Fruit fly (Drosophila melanogaster): ENCODE measurements around the gene CG11841.

CG11841 gene

dm6 chr3R:29039704-29040430 lies 11.0 kb upstream of the CG11841 start (continued):
- TF ChIP-seq Nf-YA (GFP tag; IDR thresholded peaks at IDR 0.05) (no peak), Dip3 (GFP tag; optimal IDR thresholded peaks at IDR 0.05) (peak; percentile 61), CG6654 (GFP tag; optimal IDR thresholded peaks at IDR 0.05) (no peak), CG8359 (GFP tag; optimal IDR thresholded peaks at IDR 0.05; ENCODE audit: borderline replicate concordance) (no peak), exex (tag; optimal IDR thresholded peaks at IDR 0.05) (peak; percentile 17), Gsc (GFP tag; IDR thresholded peaks at IDR 0.05) (no peak), her (GFP tag; optimal IDR thresholded peaks at IDR 0.05) (no peak), Hmx (GFP tag; optimal IDR thresholded peaks at IDR 0.05) (peak; percentile 16), CG8290 (GFP tag; optimal IDR thresholded peaks at IDR 0.05) (peak; percentile 39), CG8290 (tag; optimal IDR thresholded peaks at IDR 0.05) (peak; percentile 19 to 79), CHES-1-like (GFP tag; optimal IDR thresholded peaks at IDR 0.05) (peak; percentile 46), klu (GFP tag; IDR thresholded peaks at IDR 0.05) (no peak), ci (GFP tag; IDR thresholded peaks at IDR 0.05) (peak; percentile 48; the same call in 2 of the 3 replicates), Sox102F (GFP tag; optimal IDR thresholded peaks at IDR 0.05) (peak; percentile 37), GATAe (GFP tag; conservative IDR thresholded peaks at IDR 0.05) (no peak), CG4328 (GFP tag; optimal IDR thresholded peaks at IDR 0.05) (no peak), sima (GFP tag; optimal IDR thresholded peaks at IDR 0.05) (no peak), odd (GFP tag; optimal IDR thresholded peaks at IDR 0.05) (no peak), onecut (GFP tag; IDR thresholded peaks at IDR 0.05) (no peak), Elba2 (GFP tag; optimal IDR thresholded peaks at IDR 0.05) (peak; percentile 99), Vsx1 (GFP tag; optimal IDR thresholded peaks at IDR 0.05) (peak; percentile 24), schlank (tag; optimal IDR thresholded peaks at IDR 0.05) (no peak), CG1792 (GFP tag; optimal IDR thresholded peaks at IDR 0.05) (no peak), chm (GFP tag; IDR thresholded peaks at IDR 0.05) (no peak), CG17802 (tag; optimal IDR thresholded peaks at IDR 0.05) (peak; percentile 2), CG18599 (GFP tag; optimal IDR thresholded peaks at IDR 0.05) (peak; percentile 43), CG6854 (GFP tag; optimal IDR thresholded peaks at IDR 0.05) (no peak), crol (GFP tag; IDR thresholded peaks at IDR 0.05) (no peak), hkb (optimal IDR thresholded peaks at IDR 0.05) (no peak), hkb (GFP tag; IDR thresholded peaks at IDR 0.05) (0 out of 2 replicates have a peak, but pooled peaks have one; percentile 10), scrt (GFP tag; optimal IDR thresholded peaks at IDR 0.05) (peak; percentile 32), Kr (GFP tag; optimal IDR thresholded peaks at IDR 0.05) (no peak), CG18619 (GFP tag; optimal IDR thresholded peaks at IDR 0.05) (no peak), Dbx (GFP tag; IDR thresholded peaks at IDR 0.05) (no peak), CG10565 (GFP tag; optimal IDR thresholded peaks at IDR 0.05) (no peak), gfzf (GFP tag; optimal IDR thresholded peaks at IDR 0.05) (no peak), CG18011 (GFP tag; optimal IDR thresholded peaks at IDR 0.05) (peak; percentile 38), row (GFP tag; IDR thresholded peaks at IDR 0.05) (peak; percentile 48; the same call in 2 of the 3 replicates), CG16779 (GFP tag; IDR thresholded peaks at IDR 0.05) (no peak), CG9797 (GFP tag; optimal IDR thresholded peaks at IDR 0.05) (peak; percentile 13), gce (GFP tag; IDR thresholded peaks at IDR 0.05) (no peak), knrl (GFP tag; IDR thresholded peaks at IDR 0.05; ENCODE audit: partially characterized antibody) (no peak), pita (GFP tag; optimal IDR thresholded peaks at IDR 0.05) (no peak), lmd (GFP tag; IDR thresholded peaks at IDR 0.05) (peak; percentile 16; the same call in 1 of the 2 replicates), CG6272 (GFP tag; IDR thresholded peaks at IDR 0.05) (no peak), ttk (GFP tag; IDR thresholded peaks at IDR 0.05) (no peak), CG17359 (tag; optimal IDR thresholded peaks at IDR 0.05) (peak; percentile 44), NC2α (GFP tag; optimal IDR thresholded peaks at IDR 0.05) (no peak), E2f2 (GFP tag; IDR thresholded peaks at IDR 0.05) (peak; percentile 74), Rfx (GFP tag; IDR thresholded peaks at IDR 0.05) (peak; percentile 69), lola (GFP tag; optimal IDR thresholded peaks at IDR 0.05) (no peak)
